Fruit fly (Drosophila melanogaster) whole organism, embryonic: ENCODE measurements around the gene RhoBTB.
A peak's percentile ranks its signal among the peaks of the same experiment; 100 is the strongest.

Experiments
- C15 ChIP-seq: fragments of 200-800 bp; sonication (Bioruptor generic); IDR thresholded peaks from 3 replicates; pipeline ENCODE4 v1.3.6; 2022; ENCODE audit warnings: missing biosample characterization, missing genetic modification characterization
- CG10565 ChIP-seq: fragments of 200-800 bp; sonication (Bioruptor generic); optimal IDR thresholded peaks from 3 replicates; lab custom pipeline; 2016; ENCODE audit warnings: missing biosample characterization, mild to moderate bottlenecking, missing genetic modification characterization
- CG10959 ChIP-seq: fragments of 200-800 bp; sonication (Bioruptor generic); IDR thresholded peaks from 2 replicates; pipeline ENCODE4 v1.3.6; 2022; ENCODE audit warnings: missing biosample characterization, missing genetic modification characterization
- CG12155 ChIP-seq: fragments of 200-800 bp; sonication (Bioruptor generic); optimal IDR thresholded peaks from 3 replicates; lab custom pipeline; 2016; ENCODE audit warnings: missing biosample characterization, missing genetic modification characterization
- CG12744 ChIP-seq: fragments of 200-800 bp; sonication (Bioruptor generic); optimal IDR thresholded peaks from 2 replicates; lab custom pipeline; 2016; ENCODE audit warnings: missing biosample characterization, missing genetic modification characterization
- CG14667 ChIP-seq: fragments of 200-800 bp; sonication (Bioruptor generic); IDR thresholded peaks from 2 replicates; pipeline ENCODE4 v1.3.6; 2022; ENCODE audit warnings: missing biosample characterization, missing genetic modification characterization
- CG15269 ChIP-seq: fragments of 200-800 bp; sonication (Bioruptor generic); optimal IDR thresholded peaks from 2 replicates; lab custom pipeline; 2018; ENCODE audit warnings: missing biosample characterization, mild to moderate bottlenecking, missing genetic modification characterization, moderate library complexity
- CG16813 ChIP-seq: fragments of 200-800 bp; sonication (Bioruptor generic); IDR thresholded peaks from 3 replicates; pipeline ENCODE4 v1.3.6; 2022; ENCODE audit warnings: missing biosample characterization, missing genetic modification characterization; ENCODE audit not compliant: partially characterized antibody
- CG17186 ChIP-seq: fragments of 200-800 bp; sonication (Bioruptor generic); optimal IDR thresholded peaks from 3 replicates; lab custom pipeline; 2017; ENCODE audit warnings: missing biosample characterization, missing genetic modification reagents, missing genetic modification characterization
- CG18262 ChIP-seq: fragments of 200-800 bp; optimal IDR thresholded peaks from 3 replicates; lab custom pipeline; 2019; ENCODE audit warnings: missing biosample characterization, mild to moderate bottlenecking, missing genetic modification characterization, moderate library complexity
- CG2120 ChIP-seq: fragments of 200-800 bp; sonication (Bioruptor generic); optimal IDR thresholded peaks from 3 replicates; lab custom pipeline; 2016; ENCODE audit warnings: missing biosample characterization, missing genetic modification characterization
- CG4730 ChIP-seq: fragments of 200-800 bp; sonication (Bioruptor generic); IDR thresholded peaks from 2 replicates; pipeline ENCODE4 v1.3.6; 2022; ENCODE audit warnings: missing biosample characterization, missing genetic modification characterization
- CG6765 ChIP-seq: fragments of 200-800 bp; sonication (Bioruptor generic); optimal IDR thresholded peaks from 3 replicates; lab custom pipeline; 2017; ENCODE audit warnings: missing biosample characterization, mild to moderate bottlenecking, missing genetic modification characterization
- CG7357 ChIP-seq: fragments of 200-800 bp; sonication (Bioruptor generic); IDR thresholded peaks from 3 replicates; pipeline ENCODE4 v1.3.6; 2022; ENCODE audit warnings: missing biosample characterization, missing genetic modification characterization
- CG7745 ChIP-seq: fragments of 200-800 bp; sonication (Bioruptor generic); optimal IDR thresholded peaks from 2 replicates; lab custom pipeline; 2018; ENCODE audit warnings: missing biosample characterization, mild to moderate bottlenecking, missing genetic modification characterization, moderate library complexity
- CG7987 ChIP-seq: fragments of 200-800 bp; sonication (Bioruptor generic); optimal IDR thresholded peaks from 2 replicates; lab custom pipeline; 2018; ENCODE audit warnings: missing biosample characterization, mild to moderate bottlenecking, missing genetic modification characterization, moderate library complexity
- CG8359 ChIP-seq: fragments of 200-800 bp; sonication (Bioruptor generic); optimal IDR thresholded peaks from 2 replicates; lab custom pipeline; 2017; ENCODE audit warnings: missing biosample characterization, mild to moderate bottlenecking, missing genetic modification characterization, borderline replicate concordance
- CG9437 ChIP-seq: fragments of 200-800 bp; sonication (Bioruptor generic); optimal IDR thresholded peaks from 2 replicates; lab custom pipeline; 2018; ENCODE audit warnings: missing biosample characterization, mild to moderate bottlenecking, missing genetic modification characterization
- Camta ChIP-seq: fragments of 200-800 bp; sonication (Bioruptor generic); optimal IDR thresholded peaks from 2 replicates; lab custom pipeline; 2016; ENCODE audit warnings: missing biosample characterization, missing genetic modification characterization
- H15 ChIP-seq: fragments of 200-800 bp; sonication (Bioruptor generic); IDR thresholded peaks from 3 replicates; pipeline ENCODE4 v1.3.6; 2022; ENCODE audit warnings: missing biosample characterization, missing genetic modification characterization
- HLH4C ChIP-seq: fragments of 200-800 bp; sonication (Bioruptor generic); IDR thresholded peaks from 3 replicates; pipeline ENCODE4 v1.3.6; 2022; ENCODE audit warnings: missing biosample characterization, missing genetic modification characterization; ENCODE audit not compliant: partially characterized antibody
- Lhr ChIP-seq: fragments of 200-800 bp; sonication (Bioruptor generic); optimal IDR thresholded peaks from 3 replicates; lab custom pipeline; 2017; ENCODE audit warnings: mild to moderate bottlenecking, missing biosample characterization, missing genetic modification reagents, missing genetic modification characterization
- Mrtf ChIP-seq: fragments of 200-800 bp; sonication (Bioruptor generic); IDR thresholded peaks from 3 replicates; pipeline ENCODE4 v1.3.6; 2022; ENCODE audit warnings: missing biosample characterization, missing genetic modification characterization
- Oli ChIP-seq: fragments of 200-800 bp; sonication (Bioruptor generic); optimal IDR thresholded peaks from 2 replicates; lab custom pipeline; 2018; ENCODE audit warnings: missing biosample characterization, mild to moderate bottlenecking, missing genetic modification characterization, moderate library complexity
- Sin3A ChIP-seq: fragments of >200 bp; optimal IDR thresholded peaks from 2 replicates; lab custom pipeline; 2018
- Spps ChIP-seq: fragments of 200-800 bp; sonication (Bioruptor generic); optimal IDR thresholded peaks from 2 replicates; lab custom pipeline; 2018; ENCODE audit warnings: missing biosample characterization, mild to moderate bottlenecking, missing genetic modification characterization
- YL-1 ChIP-seq: fragments of 200-800 bp; sonication (Bioruptor generic); optimal IDR thresholded peaks from 3 replicates; lab custom pipeline; 2017; ENCODE audit warnings: missing biosample characterization, mild to moderate bottlenecking, missing genetic modification characterization
- ac ChIP-seq: fragments of 200-800 bp; sonication (Bioruptor generic); optimal IDR thresholded peaks from 3 replicates; lab custom pipeline; 2017; ENCODE audit warnings: missing biosample characterization, mild to moderate bottlenecking, missing genetic modification characterization
- ap ChIP-seq: fragments of 200-800 bp; sonication (Bioruptor generic); IDR thresholded peaks from 2 replicates; pipeline ENCODE4 v1.3.6; 2022; ENCODE audit warnings: missing biosample characterization, missing genetic modification characterization
- bbx ChIP-seq: fragments of 200-800 bp; sonication (Bioruptor generic); IDR thresholded peaks from 2 replicates; pipeline ENCODE4 v1.3.6; 2022; ENCODE audit warnings: missing biosample characterization, missing genetic modification characterization; ENCODE audit not compliant: partially characterized antibody
- cad ChIP-seq: fragments of >200 bp; optimal IDR thresholded peaks from 2 replicates; lab custom pipeline; 2017; ENCODE audit warnings: missing biosample characterization, missing genetic modification characterization
- croc ChIP-seq: fragments of 200-800 bp; sonication (Bioruptor generic); conservative IDR thresholded peaks from 3 replicates; pipeline ENCODE4 v1.3.6; 2022; ENCODE audit warnings: missing biosample characterization, missing genetic modification characterization
- crol ChIP-seq: fragments of 200-800 bp; sonication (Bioruptor generic); IDR thresholded peaks from 2 replicates; pipeline ENCODE4 v1.3.6; 2022; ENCODE audit warnings: missing biosample characterization, missing genetic modification characterization
- dimm ChIP-seq: fragments of 200-800 bp; sonication (Bioruptor generic); IDR thresholded peaks from 2 replicates; pipeline ENCODE4 v1.3.6; 2022; ENCODE audit warnings: missing biosample characterization, missing genetic modification characterization
- emc ChIP-seq: fragments of 200-800 bp; sonication (Bioruptor generic); optimal IDR thresholded peaks from 2 replicates; lab custom pipeline; 2016; ENCODE audit warnings: missing biosample characterization, missing genetic modification characterization
- fd102C ChIP-seq: fragments of 200-800 bp; sonication (Bioruptor generic); optimal IDR thresholded peaks from 2 replicates; lab custom pipeline; 2018; ENCODE audit warnings: missing biosample characterization, mild to moderate bottlenecking, missing genetic modification characterization, moderate library complexity
- fru ChIP-seq: fragments of >200 bp; optimal IDR thresholded peaks from 2 replicates; lab custom pipeline; 2017
- gsb ChIP-seq: fragments of 200-800 bp; sonication (Bioruptor generic); IDR thresholded peaks from 2 replicates; pipeline ENCODE4 v1.3.6; 2022; ENCODE audit warnings: missing biosample characterization, missing genetic modification characterization
- inv ChIP-seq: fragments of 200-800 bp; sonication (Bioruptor generic); IDR thresholded peaks from 2 replicates; pipeline ENCODE4 v1.3.6; 2022; ENCODE audit warnings: missing biosample characterization, missing genetic modification characterization; ENCODE audit not compliant: partially characterized antibody
- kni ChIP-seq: fragments of 200-800 bp; sonication (Bioruptor generic); optimal IDR thresholded peaks from 3 replicates; lab custom pipeline; 2017; ENCODE audit warnings: mild to moderate bottlenecking, missing biosample characterization, missing genetic modification reagents, missing genetic modification characterization
- p53 ChIP-seq: fragments of 200-800 bp; sonication (Bioruptor generic); optimal IDR thresholded peaks from 2 replicates; lab custom pipeline; 2016; ENCODE audit warnings: missing biosample characterization, missing genetic modification characterization
- pho ChIP-seq: fragments of 200-800 bp; sonication (Bioruptor generic); optimal IDR thresholded peaks from 2 replicates; lab custom pipeline; 2016; ENCODE audit warnings: missing biosample characterization, missing genetic modification characterization
- psq ChIP-seq: fragments of 200-800 bp; sonication (Bioruptor generic); optimal IDR thresholded peaks from 2 replicates; lab custom pipeline; 2017; ENCODE audit warnings: missing biosample characterization, missing genetic modification characterization
- sima ChIP-seq: fragments of 200-800 bp; sonication (Bioruptor generic); optimal IDR thresholded peaks from 2 replicates; lab custom pipeline; 2016; ENCODE audit warnings: missing biosample characterization, missing genetic modification characterization
- so ChIP-seq: fragments of 200-800 bp; sonication (Bioruptor generic); IDR thresholded peaks from 3 replicates; pipeline ENCODE4 v1.3.6; 2022; ENCODE audit warnings: missing biosample characterization, missing genetic modification characterization
- tll ChIP-seq, 2 experiments: fragments of 200-800 bp in 1 of 2; fragments of >200 bp in 1 of 2; sonication (Bioruptor generic) in 1 of 2; optimal IDR thresholded peaks; 2 replicates each; lab custom pipeline; 2017 to 2019; ENCODE audit warnings: missing biosample characterization in 2 of 2, missing genetic modification characterization in 2 of 2, mild to moderate bottlenecking in 1 of 2, moderate library complexity in 1 of 2
- tna ChIP-seq: fragments of 200-800 bp; sonication (Bioruptor generic); IDR thresholded peaks from 2 replicates; pipeline ENCODE4 v1.3.6; 2022; ENCODE audit warnings: missing biosample characterization, missing genetic modification characterization; ENCODE audit not compliant: partially characterized antibody
- wdn ChIP-seq: fragments of 200-800 bp; sonication (Bioruptor generic); IDR thresholded peaks from 2 replicates; pipeline ENCODE4 v1.3.6; 2022; ENCODE audit warnings: missing biosample characterization, missing genetic modification characterization
- wor ChIP-seq: fragments of 200-800 bp; sonication (Bioruptor generic); IDR thresholded peaks from 2 replicates; pipeline ENCODE4 v1.3.6; 2022; ENCODE audit warnings: missing biosample characterization, missing genetic modification characterization
- yki ChIP-seq: fragments of >200 bp; optimal IDR thresholded peaks from 3 replicates; lab custom pipeline; 2018

The RhoBTB gene

DNA sequence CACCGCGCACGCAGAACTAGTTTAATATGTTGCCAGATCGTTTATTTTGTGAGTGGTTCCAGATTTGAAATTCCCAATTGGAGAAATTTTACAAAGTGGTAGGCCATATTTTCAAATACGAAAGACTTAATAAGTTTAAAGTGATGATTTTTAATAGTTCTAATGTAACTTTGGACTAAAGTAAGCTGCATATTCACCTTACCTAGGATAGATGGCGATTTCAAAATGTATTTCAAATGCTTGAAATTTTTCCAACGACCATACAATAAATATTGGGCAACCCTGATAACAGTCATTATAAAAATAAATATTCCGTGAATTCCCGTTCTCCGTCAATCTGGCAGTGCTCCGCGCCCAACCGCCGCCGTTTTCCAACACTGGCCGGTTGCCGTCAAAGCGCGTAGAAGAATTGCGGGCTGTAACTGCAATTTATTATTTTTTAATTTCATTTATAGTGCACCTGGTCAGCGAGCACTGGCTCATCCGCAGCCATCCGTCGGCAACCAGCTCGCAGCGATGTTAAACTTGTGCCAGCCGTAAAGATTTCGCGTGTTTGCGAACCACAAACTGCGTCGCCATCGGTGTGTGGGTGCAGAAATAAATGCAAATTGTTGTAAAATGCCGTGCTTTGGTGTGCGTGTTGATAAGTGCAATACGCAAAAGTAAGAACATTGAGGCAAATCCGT, at the start of gene RhoBTB, which contains the start of gene Ide (continued):
- TF ChIP-seq CG7357 (GFP tag; lab: Robert Waterston, UW) = no peak; the same call in none of the 3 replicates
- TF ChIP-seq C15 = peak; percentile 60; the same call in 1 of the 3 replicates
- peak; percentile 76 for TF ChIP-seq Oli (tag; lab: Kevin White, UChicago)
- TF ChIP-seq ac (GFP tag; lab: Kevin White, UChicago) = no peak
- peak; percentile 77 for TF ChIP-seq CG9437 (GFP tag; lab: Kevin White, UChicago)
- no peak for TF ChIP-seq CG10959 (GFP tag; lab: Robert Waterston, UW)
- TF ChIP-seq H15 = no peak; the same call in 2 of the 3 replicates
- TF ChIP-seq Sin3A (lab: Kevin White, UChicago) = peak; percentile 96
- no peak for TF ChIP-seq cad
- TF ChIP-seq wor = no peak; the same call in 1 of the 2 replicates
- TF ChIP-seq Mrtf (GFP tag; lab: Robert Waterston, UW) = peak; percentile 61
- peak; percentile 92 for TF ChIP-seq pho
- TF ChIP-seq YL-1 (GFP tag; lab: Kevin White, UChicago) = peak; percentile 50
- TF ChIP-seq CG4730 (GFP tag; lab: Robert Waterston, UW) = 0 out of 2 replicates have a peak, but pooled peaks have one; percentile 2
- TF ChIP-seq inv (GFP tag; lab: Robert Waterston, UW) = no peak
- no peak for TF ChIP-seq yki (lab: Kevin White, UChicago)
- TF ChIP-seq CG12155 (GFP tag; lab: Kevin White, UChicago) = peak; percentile 86
- no peak for TF ChIP-seq CG10565 (GFP tag; lab: Kevin White, UChicago)
- peak; percentile 85 for TF ChIP-seq Camta (GFP tag; lab: Kevin White, UChicago)
- peak; percentile 15 for TF ChIP-seq CG17186 (GFP tag; lab: Kevin White, UChicago)
- no peak; the same call in 1 of the 2 replicates for TF ChIP-seq tna
- TF ChIP-seq CG15269 (tag; lab: Kevin White, UChicago) = peak; percentile 83
- TF ChIP-seq HLH4C (GFP tag; lab: Robert Waterston, UW) = no peak
- no peak for TF ChIP-seq sima
- peak; percentile 58 for TF ChIP-seq CG14667 (GFP tag; lab: Robert Waterston, UW)
- peak; percentile 96 for TF ChIP-seq CG2120
- peak; percentile 25; the same call in 1 of the 2 replicates for TF ChIP-seq ap (GFP tag; lab: Robert Waterston, UW)
- TF ChIP-seq Spps (tag; lab: Kevin White, UChicago) = no peak
- TF ChIP-seq CG18262 = no peak
- TF ChIP-seq p53 = peak; percentile 68
- TF ChIP-seq kni = peak; percentile 68
- peak; percentile 62 for TF ChIP-seq psq (GFP tag; lab: Kevin White, UChicago)
- TF ChIP-seq croc = peak; percentile 48
- peak; percentile 31 for TF ChIP-seq CG8359 (GFP tag; lab: Kevin White, UChicago)
- TF ChIP-seq fru (lab: Kevin White, UChicago) = no peak
- TF ChIP-seq CG7987 (GFP tag; lab: Kevin White, UChicago) = peak; percentile 21
- TF ChIP-seq so (GFP tag; lab: Robert Waterston, UW) = no peak
- peak; percentile 39; the same call in 1 of the 3 replicates for TF ChIP-seq CG16813
- no peak for TF ChIP-seq CG6765
- peak; percentile 89 for TF ChIP-seq Lhr (GFP tag; lab: Kevin White, UChicago)
- TF ChIP-seq crol (GFP tag; lab: Robert Waterston, UW) = peak; percentile 36; the same call in 1 of the 2 replicates
- no peak for TF ChIP-seq gsb (GFP tag; lab: Robert Waterston, UW)
- peak; percentile 47; the same call in 1 of the 2 replicates for TF ChIP-seq dimm (GFP tag; lab: Robert Waterston, UW)
- TF ChIP-seq CG7745 = no peak
- peak; percentile 37 for TF ChIP-seq CG12744
- no peak for TF ChIP-seq fd102C (GFP tag; lab: Kevin White, UChicago)
- peak in 1 of 2 experiments; percentile 16 for TF ChIP-seq tll (GFP tag; optimal IDR thresholded peaks at IDR 0.05; lab: Kevin White, UChicago)
- peak; percentile 48; the same call in 1 of the 2 replicates for TF ChIP-seq wdn
- TF ChIP-seq bbx (GFP tag; lab: Robert Waterston, UW) = no peak
- peak; percentile 49 for TF ChIP-seq emc (GFP tag; lab: Kevin White, UChicago)
